Worm (Caenorhabditis elegans) whole organism, L2 larva: ENCODE data around the gene F46G10.2.
A peak's percentile ranks its signal among the peaks of the same experiment; 100 is the strongest.

ENCODE experiments used
- C34F6.9 ChIP-seq: fragments of 150-350 bp; optimal IDR thresholded peaks from 2 replicates; lab custom pipeline; 2014; ENCODE audit warnings: missing biosample characterization, missing genetic modification characterization
- F13H6.1 ChIP-seq: sonication (generic microtip); optimal IDR thresholded peaks from 2 replicates; lab custom pipeline; 2016; ENCODE audit warnings: missing genetic modification characterization, missing compliant biosample characterization
- R02D3.7 ChIP-seq: fragments of 150-350 bp; optimal IDR thresholded peaks from 2 replicates; lab custom pipeline; 2014; ENCODE audit warnings: missing biosample characterization, missing genetic modification characterization
- Y55F3AM.14 ChIP-seq: fragments of 200-800 bp; sonication (Bioruptor generic); optimal IDR thresholded peaks from 2 replicates; lab custom pipeline; 2018; ENCODE audit warnings: mild to moderate bottlenecking, missing genetic modification characterization, missing compliant biosample characterization
- ZK546.5 ChIP-seq: sonication (generic microtip); optimal IDR thresholded peaks from 2 replicates; lab custom pipeline; 2017; ENCODE audit warnings: missing biosample characterization, missing genetic modification characterization
- alr-1 ChIP-seq: fragments of 150-350 bp; optimal IDR thresholded peaks from 2 replicates; lab custom pipeline; 2014; ENCODE audit warnings: missing biosample characterization, missing genetic modification characterization
- aly-2 ChIP-seq: fragments of 150-350 bp; optimal IDR thresholded peaks from 2 replicates; lab custom pipeline; 2014; ENCODE audit warnings: missing biosample characterization, missing genetic modification characterization
- ama-1 ChIP-seq: fragments of 150-350 bp; optimal IDR thresholded peaks from 2 replicates; lab custom pipeline; 2018; ENCODE audit warnings: inconsistent platforms
- blmp-1 ChIP-seq: sonication (generic microtip); optimal IDR thresholded peaks from 2 replicates; lab custom pipeline; 2017; ENCODE audit warnings: missing genetic modification characterization, mild to moderate bottlenecking, missing compliant biosample characterization, antibody characterized with exemption, moderate library complexity; ENCODE audit not compliant: insufficient read depth
- ceh-16 ChIP-seq: fragments of 150-350 bp; optimal IDR thresholded peaks from 2 replicates; lab custom pipeline; 2014; ENCODE audit warnings: missing biosample characterization, missing genetic modification characterization
- ceh-82 ChIP-seq: fragments of 150-350 bp; optimal IDR thresholded peaks from 2 replicates; lab custom pipeline; 2014; ENCODE audit warnings: missing biosample characterization, missing genetic modification characterization
- crh-2 ChIP-seq: sonication (generic microtip); optimal IDR thresholded peaks from 2 replicates; lab custom pipeline; 2017; ENCODE audit warnings: missing biosample characterization, missing genetic modification characterization
- dmd-4 ChIP-seq: sonication (generic microtip); optimal IDR thresholded peaks from 2 replicates; lab custom pipeline; 2017; ENCODE audit warnings: missing biosample characterization, missing genetic modification characterization
- egl-27 ChIP-seq: sonication (generic microtip); optimal IDR thresholded peaks from 3 replicates; lab custom pipeline; 2017; ENCODE audit warnings: missing biosample characterization, missing genetic modification reagents, missing genetic modification characterization
- elt-1 ChIP-seq: fragments of 150-350 bp; optimal IDR thresholded peaks from 2 replicates; lab custom pipeline; 2014; ENCODE audit warnings: missing biosample characterization, missing genetic modification characterization
- elt-3 ChIP-seq: sonication (generic microtip); optimal IDR thresholded peaks from 2 replicates; lab custom pipeline; 2017; ENCODE audit warnings: missing biosample characterization, missing genetic modification characterization
- fos-1 ChIP-seq: fragments of 150-350 bp; optimal IDR thresholded peaks from 2 replicates; lab custom pipeline; 2014; ENCODE audit warnings: missing biosample characterization, missing genetic modification characterization
- gmeb-1 ChIP-seq: fragments of 150-350 bp; optimal IDR thresholded peaks from 2 replicates; lab custom pipeline; 2014; ENCODE audit warnings: missing biosample characterization, missing genetic modification characterization
- lin-11 ChIP-seq: fragments of 150-350 bp; sonication (generic microtip); optimal IDR thresholded peaks from 2 replicates; lab custom pipeline; 2014; ENCODE audit warnings: missing biosample characterization, missing genetic modification characterization, inconsistent platforms, mixed read lengths
- lin-13 ChIP-seq: fragments of 150-350 bp; optimal IDR thresholded peaks from 2 replicates; lab custom pipeline; 2014; ENCODE audit warnings: missing biosample characterization, missing genetic modification reagents, missing genetic modification characterization
- lin-39 ChIP-seq: fragments of 150-350 bp; optimal IDR thresholded peaks from 2 replicates; lab custom pipeline; 2014; ENCODE audit warnings: missing biosample characterization, missing genetic modification reagents, missing genetic modification characterization
- lsy-2 ChIP-seq, 2 experiments: fragments of 150-350 bp in 1 of 2; sonication (generic microtip) in 1 of 2; optimal IDR thresholded peaks; 2 replicates each; lab custom pipeline; 2014 to 2017; ENCODE audit warnings: missing biosample characterization in 2 of 2, missing genetic modification characterization in 2 of 2
- mab-5 ChIP-seq: fragments of 150-350 bp; optimal IDR thresholded peaks from 2 replicates; lab custom pipeline; 2014; ENCODE audit warnings: missing biosample characterization, missing genetic modification characterization
- mbf-1 ChIP-seq: sonication (generic microtip); optimal IDR thresholded peaks from 2 replicates; lab custom pipeline; 2017; ENCODE audit warnings: missing biosample characterization, missing genetic modification characterization
- mdl-1 ChIP-seq, 2 experiments: fragments of 150-350 bp in 1 of 2; sonication (generic microtip) in 1 of 2; optimal IDR thresholded peaks; 2 replicates each; lab custom pipeline; 2017; ENCODE audit warnings: missing biosample characterization in 2 of 2, missing genetic modification characterization in 2 of 2
- nhr-10 ChIP-seq: sonication (generic microtip); optimal IDR thresholded peaks from 2 replicates; lab custom pipeline; 2017; ENCODE audit warnings: missing biosample characterization, missing genetic modification characterization
- nhr-11 ChIP-seq: fragments of 150-350 bp; optimal IDR thresholded peaks from 2 replicates; lab custom pipeline; 2014; ENCODE audit warnings: missing biosample characterization, missing genetic modification characterization
- nhr-12 ChIP-seq: fragments of 150-350 bp; optimal IDR thresholded peaks from 2 replicates; lab custom pipeline; 2014; ENCODE audit warnings: missing biosample characterization, missing genetic modification characterization
- nhr-129 ChIP-seq: fragments of 150-350 bp; optimal IDR thresholded peaks from 2 replicates; lab custom pipeline; 2014; ENCODE audit warnings: missing biosample characterization, missing genetic modification characterization
- nhr-21 ChIP-seq: fragments of 150-350 bp; optimal IDR thresholded peaks from 2 replicates; lab custom pipeline; 2014; ENCODE audit warnings: missing biosample characterization, missing genetic modification characterization
- nhr-23 ChIP-seq: fragments of 150-350 bp; optimal IDR thresholded peaks from 2 replicates; lab custom pipeline; 2014; ENCODE audit warnings: missing biosample characterization, missing genetic modification reagents, missing genetic modification characterization
- nhr-237 ChIP-seq: fragments of 150-350 bp; optimal IDR thresholded peaks from 2 replicates; lab custom pipeline; 2014; ENCODE audit warnings: missing biosample characterization, missing genetic modification characterization
- nhr-25 ChIP-seq: fragments of 150-350 bp; sonication (generic microtip); optimal IDR thresholded peaks from 3 replicates; lab custom pipeline; 2014; ENCODE audit warnings: missing biosample characterization, missing genetic modification characterization
- nhr-6 ChIP-seq: fragments of 150-350 bp; optimal IDR thresholded peaks from 2 replicates; lab custom pipeline; 2014; ENCODE audit warnings: missing biosample characterization, missing genetic modification characterization
- nhr-77 ChIP-seq: fragments of 150-350 bp; optimal IDR thresholded peaks from 2 replicates; lab custom pipeline; 2014; ENCODE audit warnings: missing biosample characterization, missing genetic modification characterization
- peb-1 ChIP-seq: fragments of 150-350 bp; optimal IDR thresholded peaks from 2 replicates; lab custom pipeline; 2014; ENCODE audit warnings: missing biosample characterization, missing genetic modification characterization
- sem-4 ChIP-seq: fragments of 150-350 bp; optimal IDR thresholded peaks from 2 replicates; lab custom pipeline; 2014; ENCODE audit warnings: missing biosample characterization, missing genetic modification reagents, missing genetic modification characterization
- skn-1 ChIP-seq: sonication (generic microtip); optimal IDR thresholded peaks from 2 replicates; lab custom pipeline; 2017; ENCODE audit warnings: missing biosample characterization, missing genetic modification characterization
- sma-3 ChIP-seq: sonication (generic microtip); optimal IDR thresholded peaks from 2 replicates; lab custom pipeline; 2016; ENCODE audit warnings: missing genetic modification reagents, missing genetic modification characterization, missing compliant biosample characterization
- sma-9 ChIP-seq, 2 experiments: fragments of 150-350 bp in 1 of 2; sonication (generic microtip) in 1 of 2; optimal IDR thresholded peaks; 2 replicates each; lab custom pipeline; 2014 to 2016; ENCODE audit warnings: missing genetic modification characterization in 2 of 2, mild to moderate bottlenecking in 1 of 2, missing biosample characterization in 1 of 2, missing compliant biosample characterization in 1 of 2, missing genetic modification reagents in 1 of 2, moderate library complexity in 1 of 2
- unc-55 ChIP-seq: fragments of 150-350 bp; sonication (generic microtip); optimal IDR thresholded peaks from 3 replicates; lab custom pipeline; 2014; ENCODE audit warnings: missing biosample characterization, missing genetic modification reagents, missing genetic modification characterization
- unc-62 ChIP-seq: fragments of 150-350 bp; optimal IDR thresholded peaks from 2 replicates; lab custom pipeline; 2014; ENCODE audit warnings: missing biosample characterization, missing genetic modification reagents, missing genetic modification characterization
- zag-1 ChIP-seq: fragments of 150-350 bp; optimal IDR thresholded peaks from 2 replicates; lab custom pipeline; 2014; ENCODE audit warnings: missing biosample characterization, missing genetic modification characterization
- ztf-1 ChIP-seq: fragments of 200-800 bp; sonication (Bioruptor generic); conservative IDR thresholded peaks from 2 replicates; pipeline ENCODE4 v1.3.6; 2022; ENCODE audit warnings: missing genetic modification characterization, missing compliant biosample characterization
- ztf-11 ChIP-seq: sonication (generic microtip); optimal IDR thresholded peaks from 2 replicates; lab custom pipeline; 2017; ENCODE audit warnings: missing biosample characterization, missing genetic modification characterization
- ztf-4 ChIP-seq: fragments of 150-350 bp; optimal IDR thresholded peaks from 2 replicates; lab custom pipeline; 2014; ENCODE audit warnings: missing biosample characterization, missing genetic modification characterization

F46G10.2 gene

ce11 chrX:13353530-13353929, 30.8 kb downstream of the F46G10.2 start:
- peak; percentile 38 for TF ChIP-seq gmeb-1 (tag; lab: Kevin White, UChicago)
- TF ChIP-seq sma-3 (GFP tag; lab: Kevin White, UChicago), result peak; percentile 88
- TF ChIP-seq elt-1 (tag; lab: Kevin White, UChicago), result no peak
- TF ChIP-seq crh-2 (tag; lab: Kevin White, UChicago), result peak; percentile 86
- no peak for TF ChIP-seq unc-62 (GFP tag; lab: Kevin White, UChicago)
- TF ChIP-seq nhr-129 (tag; lab: Kevin White, UChicago), result peak; percentile 91
- TF ChIP-seq nhr-77, result no peak
- peak; percentile 91 for TF ChIP-seq blmp-1 (tag; lab: Kevin White, UChicago)
- TF ChIP-seq lsy-2 (tag; optimal IDR thresholded peaks at IDR 0.05; lab: Kevin White, UChicago), result peak in 1 of 2 experiments; percentile 67
- TF ChIP-seq ceh-16, result no peak
- no peak for TF ChIP-seq mbf-1 (tag; lab: Kevin White, UChicago)
- peak; percentile 86 for TF ChIP-seq egl-27
- no peak for TF ChIP-seq nhr-237
- TF ChIP-seq ceh-82 (tag; lab: Kevin White, UChicago), result no peak
- TF ChIP-seq mdl-1 (tag; optimal IDR thresholded peaks at IDR 0.05; lab: Kevin White, UChicago), result peak in 1 of 2 experiments; percentile 68
- TF ChIP-seq nhr-25 (tag; lab: Kevin White, UChicago), result peak; percentile 94
- peak; percentile 54 for TF ChIP-seq ztf-4 (tag; lab: Kevin White, UChicago)
- no peak for TF ChIP-seq unc-55 (GFP tag; lab: Kevin White, UChicago)
- TF ChIP-seq nhr-6 (tag; lab: Kevin White, UChicago), result peak; percentile 77
- TF ChIP-seq ztf-11 (tag; lab: Kevin White, UChicago), result no peak
- TF ChIP-seq nhr-12 (tag; lab: Kevin White, UChicago), result no peak
- TF ChIP-seq sma-9 (GFP tag; optimal IDR thresholded peaks at IDR 0.05; lab: Kevin White, UChicago), result peak; percentile 98
- no peak for TF ChIP-seq sma-9 (tag; optimal IDR thresholded peaks at IDR 0.05; lab: Kevin White, UChicago)
- TF ChIP-seq sem-4 (tag; lab: Kevin White, UChicago), result peak; percentile 51
- no peak for TF ChIP-seq zag-1 (tag; lab: Kevin White, UChicago)
- TF ChIP-seq nhr-11, result no peak
- peak; percentile 36 for TF ChIP-seq lin-13 (GFP tag; lab: Kevin White, UChicago)
- TF ChIP-seq C34F6.9 (tag; lab: Kevin White, UChicago), result peak; percentile 41
- TF ChIP-seq fos-1 (tag; lab: Kevin White, UChicago), result peak; percentile 79
- TF ChIP-seq Y55F3AM.14 (GFP tag; lab: Kevin White, UChicago), result peak; percentile 19
- peak; percentile 80 for TF ChIP-seq F13H6.1 (tag; lab: Kevin White, UChicago)
- no peak for TF ChIP-seq lin-11
- TF ChIP-seq nhr-21 (tag; lab: Kevin White, UChicago), result peak; percentile 95

- TF ChIP-seq peb-1 (tag; lab: Kevin White, UChicago), result no peak
- no peak for TF ChIP-seq skn-1
- no peak for TF ChIP-seq ztf-1
- peak; percentile 24 for TF ChIP-seq egl-27
- peak; percentile 95 for TF ChIP-seq nhr-129 (tag; lab: Kevin White, UChicago)
- TF ChIP-seq mdl-1 (tag; optimal IDR thresholded peaks at IDR 0.05; lab: Kevin White, UChicago), result peak in 1 of 2 experiments; percentile 11
- TF ChIP-seq blmp-1 (tag; lab: Kevin White, UChicago), result peak; percentile 97
- TF ChIP-seq elt-3 (tag; lab: Kevin White, UChicago), result no peak
- peak; percentile 84 for TF ChIP-seq nhr-21 (tag; lab: Kevin White, UChicago)
- TF ChIP-seq ztf-11 (tag; lab: Kevin White, UChicago), result no peak
- TF ChIP-seq ama-1 (lab: Kevin White, UChicago), result no peak
- no peak for TF ChIP-seq elt-1 (tag; lab: Kevin White, UChicago)
- no peak for TF ChIP-seq mbf-1 (tag; lab: Kevin White, UChicago)
- no peak for TF ChIP-seq nhr-23 (tag; lab: Kevin White, UChicago)
- TF ChIP-seq nhr-77, result no peak
- TF ChIP-seq fos-1 (tag; lab: Kevin White, UChicago), result peak; percentile 59
- TF ChIP-seq nhr-10 (tag; lab: Kevin White, UChicago), result no peak
- TF ChIP-seq nhr-237, result no peak
- no peak for TF ChIP-seq dmd-4
- TF ChIP-seq mab-5 (tag; lab: Kevin White, UChicago), result no peak
- TF ChIP-seq zag-1 (tag; lab: Kevin White, UChicago), result no peak
- TF ChIP-seq Y55F3AM.14 (GFP tag; lab: Kevin White, UChicago), result peak; percentile 45
- TF ChIP-seq ztf-4 (tag; lab: Kevin White, UChicago), result no peak
- TF ChIP-seq F13H6.1 (tag; lab: Kevin White, UChicago), result peak; percentile 78
- no peak for TF ChIP-seq ZK546.5
- TF ChIP-seq sem-4 (tag; lab: Kevin White, UChicago), result peak; percentile 5
- TF ChIP-seq unc-55 (GFP tag; lab: Kevin White, UChicago), result no peak
- TF ChIP-seq nhr-12 (tag; lab: Kevin White, UChicago), result no peak
- peak; percentile 73 for TF ChIP-seq nhr-25 (tag; lab: Kevin White, UChicago)
- no peak for TF ChIP-seq aly-2 (tag; lab: Kevin White, UChicago)
- no peak for TF ChIP-seq lin-39 (tag; lab: Kevin White, UChicago)
- TF ChIP-seq R02D3.7 (tag; lab: Kevin White, UChicago), result no peak
- no peak for TF ChIP-seq nhr-11
- TF ChIP-seq alr-1 (tag; lab: Kevin White, UChicago), result no peak
- no peak for TF ChIP-seq ceh-82 (tag; lab: Kevin White, UChicago)
- peak in 1 of 2 experiments; percentile 34 for TF ChIP-seq lsy-2 (tag; optimal IDR thresholded peaks at IDR 0.05; lab: Kevin White, UChicago)
- peak; percentile 38 for TF ChIP-seq nhr-6 (tag; lab: Kevin White, UChicago)
- no peak for TF ChIP-seq lin-11
- peak; percentile 91 for TF ChIP-seq sma-9 (GFP tag; optimal IDR thresholded peaks at IDR 0.05; lab: Kevin White, UChicago)
- no peak for TF ChIP-seq sma-9 (tag; optimal IDR thresholded peaks at IDR 0.05; lab: Kevin White, UChicago)
These were observed 32.1 kb downstream of the F46G10.2 start for ce11 chrX:13354672-13355407.
